Fruit fly (Drosophila melanogaster) whole organism, prepupa: ENCODE measurements around the gene Exo84.
A peak's percentile ranks its signal among the peaks of the same experiment; 100 is the strongest.

Source experiments
- Blimp-1 ChIP-seq: fragments of 200-800 bp; sonication (Bioruptor generic); optimal IDR thresholded peaks from 3 replicates; lab custom pipeline; 2017; ENCODE audit warnings: missing biosample characterization, missing genetic modification characterization, mild to moderate bottlenecking, moderate library complexity, missing genetic modification reagents
- CG10631 ChIP-seq: fragments of 200-800 bp; sonication (Bioruptor generic); optimal IDR thresholded peaks from 2 replicates; lab custom pipeline; 2016; ENCODE audit warnings: missing biosample characterization, missing genetic modification characterization
- CG10669 ChIP-seq: fragments of 200-800 bp; sonication (Bioruptor generic); optimal IDR thresholded peaks from 3 replicates; lab custom pipeline; 2018; ENCODE audit warnings: missing biosample characterization, mild to moderate bottlenecking, missing genetic modification characterization, moderate library complexity
- CG11294 ChIP-seq: fragments of 200-800 bp; sonication (Bioruptor generic); IDR thresholded peaks from 2 replicates; pipeline ENCODE4 v1.3.6; 2022; ENCODE audit warnings: missing biosample characterization, missing genetic modification characterization
- CG11762 ChIP-seq: fragments of 200-800 bp; sonication (Bioruptor generic); optimal IDR thresholded peaks from 3 replicates; lab custom pipeline; 2016; ENCODE audit warnings: missing biosample characterization, missing genetic modification characterization; ENCODE audit not compliant: insufficient read depth
- CG16779 ChIP-seq: fragments of 200-800 bp; sonication (Bioruptor generic); optimal IDR thresholded peaks from 3 replicates; lab custom pipeline; 2017; ENCODE audit warnings: missing biosample characterization, mild to moderate bottlenecking, missing genetic modification characterization
- CG3032 ChIP-seq: fragments of 200-800 bp; optimal IDR thresholded peaks from 2 replicates; lab custom pipeline; 2019; ENCODE audit warnings: missing biosample characterization, mild to moderate bottlenecking, missing genetic modification characterization, moderate library complexity
- CG31627 ChIP-seq: fragments of 200-800 bp; sonication (Bioruptor generic); optimal IDR thresholded peaks from 3 replicates; lab custom pipeline; 2016; ENCODE audit warnings: missing biosample characterization, missing genetic modification characterization
- CG32006 ChIP-seq: fragments of 200-800 bp; sonication (Bioruptor generic); optimal IDR thresholded peaks from 3 replicates; lab custom pipeline; 2017; ENCODE audit warnings: missing biosample characterization, mild to moderate bottlenecking, missing genetic modification characterization
- CG3919 ChIP-seq: fragments of 200-800 bp; sonication (Bioruptor generic); optimal IDR thresholded peaks from 3 replicates; lab custom pipeline; 2016; ENCODE audit warnings: missing biosample characterization, missing genetic modification characterization
- CG4318 ChIP-seq: fragments of 200-800 bp; sonication (Bioruptor generic); optimal IDR thresholded peaks from 3 replicates; lab custom pipeline; 2017; ENCODE audit warnings: missing biosample characterization, mild to moderate bottlenecking, missing genetic modification characterization
- CG6163 ChIP-seq: fragments of 200-800 bp; sonication (Bioruptor generic); IDR thresholded peaks from 3 replicates; pipeline ENCODE4 v1.3.6; 2022; ENCODE audit warnings: missing biosample characterization, missing genetic modification characterization
- CG6276 ChIP-seq: fragments of 200-800 bp; sonication (Bioruptor generic); optimal IDR thresholded peaks from 2 replicates; lab custom pipeline; 2017; ENCODE audit warnings: missing biosample characterization, mild to moderate bottlenecking, missing genetic modification characterization
- CG6792 ChIP-seq: fragments of 200-800 bp; sonication (Bioruptor generic); optimal IDR thresholded peaks from 3 replicates; lab custom pipeline; 2016; ENCODE audit warnings: missing biosample characterization, missing genetic modification characterization
- CG6808 ChIP-seq: fragments of 200-800 bp; sonication (Bioruptor generic); optimal IDR thresholded peaks from 3 replicates; lab custom pipeline; 2017; ENCODE audit warnings: missing biosample characterization, missing genetic modification characterization, mild to moderate bottlenecking, moderate library complexity, missing genetic modification reagents
- CG6854 ChIP-seq: fragments of 200-800 bp; sonication (Bioruptor generic); optimal IDR thresholded peaks from 2 replicates; lab custom pipeline; 2017; ENCODE audit warnings: missing biosample characterization, mild to moderate bottlenecking, missing genetic modification characterization
- CG7368 ChIP-seq: fragments of 200-800 bp; sonication (Bioruptor generic); optimal IDR thresholded peaks from 3 replicates; lab custom pipeline; 2016; ENCODE audit warnings: missing biosample characterization, missing genetic modification characterization
- CG8119 ChIP-seq: fragments of 200-800 bp; sonication (Bioruptor generic); IDR thresholded peaks from 3 replicates; pipeline ENCODE4 v1.3.6; 2022; ENCODE audit warnings: missing biosample characterization, missing genetic modification characterization
- CG8319 ChIP-seq: fragments of 200-800 bp; sonication (Bioruptor generic); optimal IDR thresholded peaks from 3 replicates; lab custom pipeline; 2016; ENCODE audit warnings: missing biosample characterization, missing genetic modification characterization
- CG8632 ChIP-seq: fragments of 200-800 bp; sonication (Bioruptor generic); optimal IDR thresholded peaks from 3 replicates; lab custom pipeline; 2016; ENCODE audit warnings: missing biosample characterization, missing genetic modification characterization
- CG9139 ChIP-seq: fragments of 200-800 bp; sonication (Bioruptor generic); optimal IDR thresholded peaks from 3 replicates; lab custom pipeline; 2017; ENCODE audit warnings: missing biosample characterization, mild to moderate bottlenecking, missing genetic modification characterization
- Eip75B ChIP-seq: fragments of 200-800 bp; sonication (Bioruptor generic); optimal IDR thresholded peaks from 3 replicates; lab custom pipeline; 2016; ENCODE audit warnings: missing biosample characterization, missing genetic modification characterization
- Eip78C ChIP-seq: fragments of 200-800 bp; sonication (Bioruptor generic); peaks from one replicate; lab custom pipeline; 2016; ENCODE audit warnings: missing biosample characterization, missing genetic modification characterization
- Eip93F ChIP-seq: fragments of 200-800 bp; sonication (Bioruptor generic); optimal IDR thresholded peaks from 2 replicates; lab custom pipeline; 2016; ENCODE audit warnings: missing biosample characterization, mild to moderate bottlenecking, missing genetic modification characterization
- Ets21C ChIP-seq: fragments of 200-800 bp; sonication (Bioruptor generic); optimal IDR thresholded peaks from 3 replicates; lab custom pipeline; 2016; ENCODE audit warnings: missing biosample characterization, missing genetic modification characterization
- Ets96B ChIP-seq: fragments of 200-800 bp; optimal IDR thresholded peaks from 2 replicates; lab custom pipeline; 2019; ENCODE audit warnings: missing biosample characterization, mild to moderate bottlenecking, missing genetic modification characterization, moderate library complexity
- Gug ChIP-seq: fragments of 200-800 bp; sonication (Bioruptor generic); IDR thresholded peaks from 2 replicates; pipeline ENCODE4 v1.3.6; 2022; ENCODE audit warnings: missing biosample characterization, missing genetic modification characterization
- Hr38 ChIP-seq: sonication (Bioruptor generic); optimal IDR thresholded peaks from 2 replicates; lab custom pipeline; 2016; ENCODE audit warnings: missing biosample characterization, missing genetic modification characterization
- Hr39 ChIP-seq: fragments of 200-800 bp; sonication (Bioruptor generic); optimal IDR thresholded peaks from 2 replicates; lab custom pipeline; 2016; ENCODE audit warnings: missing biosample characterization, missing genetic modification characterization
- Met ChIP-seq: fragments of 200-800 bp; sonication (Bioruptor generic); optimal IDR thresholded peaks from 3 replicates; lab custom pipeline; 2016; ENCODE audit warnings: missing biosample characterization, missing genetic modification characterization
- OdsH ChIP-seq: fragments of 200-800 bp; sonication (Bioruptor generic); optimal IDR thresholded peaks from 3 replicates; lab custom pipeline; 2016; ENCODE audit warnings: missing biosample characterization, missing genetic modification characterization
- Smox ChIP-seq: fragments of 200-800 bp; sonication (Bioruptor generic); optimal IDR thresholded peaks from 3 replicates; lab custom pipeline; 2016; ENCODE audit warnings: missing biosample characterization, missing genetic modification characterization
- Sox102F ChIP-seq: fragments of 200-800 bp; sonication (Bioruptor generic); optimal IDR thresholded peaks from 2 replicates; lab custom pipeline; 2016; ENCODE audit warnings: missing biosample characterization, mild to moderate bottlenecking, missing genetic modification characterization
- Sox14 ChIP-seq: fragments of 200-800 bp; sonication (Bioruptor generic); optimal IDR thresholded peaks from 3 replicates; lab custom pipeline; 2016; ENCODE audit warnings: missing biosample characterization, missing genetic modification characterization
- Sox15 ChIP-seq: fragments of 200-800 bp; sonication (Bioruptor generic); optimal IDR thresholded peaks from 3 replicates; lab custom pipeline; 2016; ENCODE audit warnings: missing biosample characterization, missing genetic modification characterization
- achi ChIP-seq: fragments of 200-800 bp; sonication (Bioruptor generic); optimal IDR thresholded peaks from 3 replicates; lab custom pipeline; 2016; ENCODE audit warnings: missing biosample characterization, missing genetic modification characterization
- acj6 ChIP-seq: fragments of 200-800 bp; sonication (Bioruptor generic); optimal IDR thresholded peaks from 3 replicates; lab custom pipeline; 2016; ENCODE audit warnings: missing biosample characterization, missing genetic modification characterization
- cyc ChIP-seq: fragments of 200-800 bp; sonication (Bioruptor generic); optimal IDR thresholded peaks from 3 replicates; lab custom pipeline; 2016; ENCODE audit warnings: missing biosample characterization, missing genetic modification characterization
- dac ChIP-seq: fragments of 200-800 bp; sonication (Bioruptor generic); optimal IDR thresholded peaks from 2 replicates; lab custom pipeline; 2017; ENCODE audit warnings: missing biosample characterization, mild to moderate bottlenecking, missing genetic modification characterization
- dsx ChIP-seq: fragments of 200-800 bp; optimal IDR thresholded peaks from 3 replicates; lab custom pipeline; 2019; ENCODE audit warnings: missing biosample characterization, mild to moderate bottlenecking, missing genetic modification characterization, moderate library complexity; ENCODE audit not compliant: poor library complexity, severe bottlenecking
- eg ChIP-seq: fragments of 200-800 bp; sonication (Bioruptor generic); IDR thresholded peaks from 3 replicates; pipeline ENCODE4 v1.3.6; 2022; ENCODE audit warnings: missing biosample characterization, missing genetic modification characterization
- esn ChIP-seq: fragments of 200-800 bp; sonication (Bioruptor generic); optimal IDR thresholded peaks from 2 replicates; lab custom pipeline; 2016; ENCODE audit warnings: missing biosample characterization, mild to moderate bottlenecking, missing genetic modification characterization, moderate library complexity
- fd59A ChIP-seq: fragments of 200-800 bp; sonication (Bioruptor generic); optimal IDR thresholded peaks from 2 replicates; lab custom pipeline; 2017; ENCODE audit warnings: missing biosample characterization, mild to moderate bottlenecking, missing genetic modification characterization, missing genetic modification reagents
- fd85E ChIP-seq: fragments of 200-800 bp; sonication (Bioruptor generic); optimal IDR thresholded peaks from 3 replicates; lab custom pipeline; 2016; ENCODE audit warnings: missing biosample characterization, missing genetic modification characterization
- fkh ChIP-seq: fragments of 200-800 bp; sonication (Bioruptor generic); optimal IDR thresholded peaks from 3 replicates; lab custom pipeline; 2017; ENCODE audit warnings: missing biosample characterization, mild to moderate bottlenecking, missing genetic modification characterization, moderate library complexity
- net ChIP-seq: fragments of 200-800 bp; sonication (Bioruptor generic); optimal IDR thresholded peaks from 3 replicates; lab custom pipeline; 2016; ENCODE audit warnings: missing biosample characterization, missing genetic modification characterization
- pdm3 ChIP-seq: fragments of 200-800 bp; sonication (Bioruptor generic); optimal IDR thresholded peaks from 3 replicates; lab custom pipeline; 2016; ENCODE audit warnings: missing biosample characterization, missing genetic modification characterization
- salr ChIP-seq, 2 experiments: fragments of 200-800 bp; sonication (Bioruptor generic); optimal IDR thresholded peaks; 3 replicates each; lab custom pipeline; 2016 to 2018; ENCODE audit warnings: missing biosample characterization in 2 of 2, missing genetic modification characterization in 2 of 2, mild to moderate bottlenecking in 1 of 2
- spab ChIP-seq: fragments of 200-800 bp; sonication (Bioruptor generic); optimal IDR thresholded peaks from 2 replicates; lab custom pipeline; 2017; ENCODE audit warnings: missing biosample characterization, mild to moderate bottlenecking, missing genetic modification characterization, missing genetic modification reagents
- ss ChIP-seq, 2 experiments: fragments of 200-800 bp; sonication (Bioruptor generic); optimal IDR thresholded peaks; 2 replicates in 1 of 2; 3 replicates in 1 of 2; lab custom pipeline; 2017 to 2018; ENCODE audit warnings: mild to moderate bottlenecking in 2 of 2, missing biosample characterization in 2 of 2, missing genetic modification characterization in 2 of 2, moderate library complexity in 1 of 2
- svp ChIP-seq: fragments of 200-800 bp; sonication (Bioruptor generic); peaks from one replicate; lab custom pipeline; 2016; ENCODE audit warnings: missing biosample characterization, missing genetic modification characterization
- topi ChIP-seq: fragments of 200-800 bp; sonication (Bioruptor generic); optimal IDR thresholded peaks from 3 replicates; lab custom pipeline; 2016; ENCODE audit warnings: missing biosample characterization, missing genetic modification characterization
- vri ChIP-seq: fragments of 200-800 bp; sonication (Bioruptor generic); optimal IDR thresholded peaks from 3 replicates; lab custom pipeline; 2016; ENCODE audit warnings: missing biosample characterization, mild to moderate bottlenecking, missing genetic modification characterization

Gene Exo84

dm6 chr3R:26075252-26075651 is 23.2 kb upstream of the Exo84 start:
- TF ChIP-seq svp, result peak; percentile 36
- peak; percentile 21 for TF ChIP-seq OdsH (GFP tag; lab: Kevin White, UChicago)
- no peak for TF ChIP-seq Hr38 (GFP tag; lab: Kevin White, UChicago)
- TF ChIP-seq pdm3 (GFP tag; lab: Kevin White, UChicago), result peak; percentile 7
- no peak for TF ChIP-seq Sox15
- TF ChIP-seq Eip93F, result no peak
- no peak for TF ChIP-seq CG11294 (GFP tag; lab: Robert Waterston, UW)
- TF ChIP-seq CG9139 (GFP tag; lab: Kevin White, UChicago), result no peak
- TF ChIP-seq achi (GFP tag; lab: Kevin White, UChicago), result peak; percentile 39
- TF ChIP-seq ss (GFP tag; optimal IDR thresholded peaks at IDR 0.05; lab: Kevin White, UChicago), result no peak
- peak; percentile 48 for TF ChIP-seq CG6808 (GFP tag; lab: Kevin White, UChicago)
- TF ChIP-seq net, result no peak
- no peak for TF ChIP-seq CG6163
- TF ChIP-seq Hr39 (GFP tag; lab: Kevin White, UChicago), result no peak
- TF ChIP-seq cyc (GFP tag; lab: Kevin White, UChicago), result no peak
- no peak for TF ChIP-seq CG6854 (GFP tag; lab: Kevin White, UChicago)
- 0 out of 3 replicates have a peak, but pooled peaks have one; percentile 22 for TF ChIP-seq eg (GFP tag; lab: Robert Waterston, UW)
- peak; percentile 2 for TF ChIP-seq CG11762 (GFP tag; lab: Kevin White, UChicago)
- TF ChIP-seq dsx (GFP tag; lab: Kevin White, UChicago), result no peak
- TF ChIP-seq acj6 (GFP tag; lab: Kevin White, UChicago), result no peak
- peak; percentile 81 for TF ChIP-seq Eip78C (GFP tag; lab: Kevin White, UChicago)
- peak; percentile 26 for TF ChIP-seq Eip75B (GFP tag; lab: Kevin White, UChicago)
- peak; percentile 22 for TF ChIP-seq topi (GFP tag; lab: Kevin White, UChicago)
- TF ChIP-seq CG10669 (GFP tag; lab: Kevin White, UChicago), result peak; percentile 30
- TF ChIP-seq CG8119 (GFP tag; lab: Robert Waterston, UW), result no peak
- TF ChIP-seq esn (GFP tag; lab: Kevin White, UChicago), result peak; percentile 25
- no peak for TF ChIP-seq fd85E
- no peak for TF ChIP-seq CG4318
- TF ChIP-seq CG3919 (GFP tag; lab: Kevin White, UChicago), result peak; percentile 29
- no peak for TF ChIP-seq CG6276 (GFP tag; lab: Kevin White, UChicago)
- no peak for TF ChIP-seq Gug (GFP tag; lab: Robert Waterston, UW)
- TF ChIP-seq dac, result no peak
- TF ChIP-seq CG6792 (GFP tag; lab: Kevin White, UChicago), result peak; percentile 36
- peak; percentile 29 for TF ChIP-seq spab (GFP tag; lab: Kevin White, UChicago)
- no peak for TF ChIP-seq CG8319 (GFP tag; lab: Kevin White, UChicago)
- TF ChIP-seq CG31627 (GFP tag; lab: Kevin White, UChicago), result peak; percentile 4
- no peak for TF ChIP-seq Smox (GFP tag; lab: Kevin White, UChicago)
- no peak for TF ChIP-seq CG7368 (GFP tag; lab: Kevin White, UChicago)
- peak; percentile 50 for TF ChIP-seq Ets96B
- TF ChIP-seq CG32006 (GFP tag; lab: Kevin White, UChicago), result peak; percentile 33
- peak; percentile 25 for TF ChIP-seq Met (GFP tag; lab: Kevin White, UChicago)
- TF ChIP-seq vri (GFP tag; lab: Kevin White, UChicago), result no peak
- TF ChIP-seq CG16779 (tag; lab: Kevin White, UChicago), result no peak
- peak; percentile 23 for TF ChIP-seq Sox14 (GFP tag; lab: Kevin White, UChicago)
- peak; percentile 27 for TF ChIP-seq CG10631 (GFP tag; lab: Kevin White, UChicago)
- no peak for TF ChIP-seq salr (GFP tag; optimal IDR thresholded peaks at IDR 0.05; lab: Kevin White, UChicago)
- TF ChIP-seq Sox102F (GFP tag; lab: Kevin White, UChicago), result no peak
- no peak for TF ChIP-seq CG8632 (GFP tag; lab: Kevin White, UChicago)
- TF ChIP-seq fd59A (GFP tag; lab: Kevin White, UChicago), result no peak
- TF ChIP-seq CG3032 (tag; lab: Kevin White, UChicago), result peak; percentile 41
- no peak for TF ChIP-seq fkh (GFP tag; lab: Kevin White, UChicago)
- TF ChIP-seq Ets21C (GFP tag; lab: Kevin White, UChicago), result no peak
- no peak for TF ChIP-seq Blimp-1 (GFP tag; lab: Kevin White, UChicago)
